Worm (Caenorhabditis elegans) whole organism, early embryonic: ENCODE results near the gene rgs-5.

Experiments used
- B0310.2 ChIP-seq: sonication (generic microtip); optimal IDR thresholded peaks from 2 replicates; lab custom pipeline; 2016; ENCODE audit warnings: mild to moderate bottlenecking, missing genetic modification characterization, missing compliant biosample characterization
- F13C5.2 ChIP-seq: sonication (generic microtip); optimal IDR thresholded peaks from 2 replicates; lab custom pipeline; 2017; ENCODE audit warnings: mild to moderate bottlenecking, missing genetic modification characterization, inconsistent platforms, missing compliant biosample characterization
- aly-1 ChIP-seq: sonication (generic microtip); optimal IDR thresholded peaks from 2 replicates; lab custom pipeline; 2016; ENCODE audit warnings: missing genetic modification characterization, missing compliant biosample characterization
- ama-1 ChIP-seq: fragments of 150-350 bp; optimal IDR thresholded peaks from 2 replicates; lab custom pipeline; 2014
- ceh-13 ChIP-seq: fragments of 200-800 bp; sonication (Bioruptor generic); optimal IDR thresholded peaks from 2 replicates; lab custom pipeline; 2018; ENCODE audit warnings: mild to moderate bottlenecking, missing genetic modification characterization, missing compliant biosample characterization
- ceh-36 ChIP-seq: sonication (generic microtip); optimal IDR thresholded peaks from 2 replicates; lab custom pipeline; 2016; ENCODE audit warnings: missing genetic modification characterization, inconsistent platforms, missing compliant biosample characterization
- ets-7 ChIP-seq: sonication (generic microtip); optimal IDR thresholded peaks from 2 replicates; lab custom pipeline; 2016; ENCODE audit warnings: missing genotype, missing genetic modification characterization, missing compliant biosample characterization
- flt-1 ChIP-seq: fragments of 200-800 bp; sonication (Bioruptor generic); IDR thresholded peaks from 2 replicates; pipeline ENCODE4 v1.3.6; 2022; ENCODE audit warnings: missing genetic modification characterization, missing compliant biosample characterization
- hmbx-1 ChIP-seq: sonication (generic microtip); optimal IDR thresholded peaks from 2 replicates; lab custom pipeline; 2016; ENCODE audit warnings: mild to moderate bottlenecking, missing genetic modification characterization, missing compliant biosample characterization
- hmg-4 ChIP-seq: fragments of 200-800 bp; sonication (Bioruptor generic); optimal IDR thresholded peaks from 2 replicates; lab custom pipeline; 2018; ENCODE audit warnings: mild to moderate bottlenecking, missing genetic modification characterization, missing compliant biosample characterization
- hnd-1 ChIP-seq: sonication (generic microtip); optimal IDR thresholded peaks from 2 replicates; lab custom pipeline; 2016; ENCODE audit warnings: missing genetic modification characterization, missing compliant biosample characterization
- pes-1 ChIP-seq: fragments of 200-800 bp; sonication (Bioruptor generic); IDR thresholded peaks from 2 replicates; pipeline ENCODE4 v1.3.6; 2022; ENCODE audit warnings: missing genetic modification reagents, missing genetic modification characterization, missing compliant biosample characterization
- scrt-1 ChIP-seq: fragments of 200-800 bp; sonication (Bioruptor generic); IDR thresholded peaks from 2 replicates; pipeline ENCODE4 v1.3.6; 2022; ENCODE audit warnings: missing genetic modification characterization, missing compliant biosample characterization
- sea-1 ChIP-seq: fragments of 200-800 bp; sonication (Bioruptor generic); conservative IDR thresholded peaks from 2 replicates; pipeline ENCODE4 v1.3.6; 2022; ENCODE audit warnings: missing genetic modification characterization, missing compliant biosample characterization
- tbx-11 ChIP-seq: fragments of 200-800 bp; sonication (Bioruptor generic); IDR thresholded peaks from 2 replicates; pipeline ENCODE4 v1.3.6; 2022; ENCODE audit warnings: missing genetic modification characterization, missing compliant biosample characterization
- tbx-37 ChIP-seq: fragments of 200-800 bp; sonication (Bioruptor generic); conservative IDR thresholded peaks from 2 replicates; pipeline ENCODE4 v1.3.6; 2022; ENCODE audit warnings: missing genetic modification reagents, missing genetic modification characterization, missing compliant biosample characterization
- tra-4 ChIP-seq: sonication (generic microtip); optimal IDR thresholded peaks from 2 replicates; lab custom pipeline; 2017; ENCODE audit warnings: missing genetic modification characterization, missing compliant biosample characterization

The rgs-5 gene

ce11 chrIII:5667952-5668489, 30.3 kb upstream of the rgs-5 start:
- TF ChIP-seq hmg-4 (GFP tag; lab: Kevin White, UChicago) = peak; percentile 1
- TF ChIP-seq tbx-11 (GFP tag; lab: Robert Waterston, UW) = 0 out of 2 replicates have a peak, but pooled peaks have one; percentile 13
- no peak for TF ChIP-seq tra-4 (tag; lab: Kevin White, UChicago)

- TF ChIP-seq scrt-1 (GFP tag; lab: Robert Waterston, UW) (no peak), ama-1 (no peak), aly-1 (tag; lab: Kevin White, UChicago) (no peak), F13C5.2 (no peak), ets-7 (tag; lab: Kevin White, UChicago) (no peak), hmg-4 (GFP tag; lab: Kevin White, UChicago) (no peak), ceh-36 (tag; lab: Kevin White, UChicago) (no peak), B0310.2 (tag; lab: Kevin White, UChicago) (no peak), hmbx-1 (tag; lab: Kevin White, UChicago) (no peak), tbx-11 (GFP tag; lab: Robert Waterston, UW) (no peak), pes-1 (GFP tag; lab: Robert Waterston, UW) (no peak), ceh-13 (GFP tag; lab: Kevin White, UChicago) (no peak), sea-1 (GFP tag; lab: Robert Waterston, UW) (no peak), flt-1 (GFP tag; lab: Robert Waterston, UW) (no peak), tbx-37 (GFP tag; lab: Robert Waterston, UW) (no peak)
Observed at ce11 chrIII:5674196-5674595, 24.2 kb upstream of the rgs-5 start.

ce11 chrIII:5675384-5675984, 22.9 kb upstream of the rgs-5 start:
- TF ChIP-seq aly-1 (tag; lab: Kevin White, UChicago) (peak; percentile 45), scrt-1 (GFP tag; lab: Robert Waterston, UW) (0 out of 2 replicates have a peak, but pooled peaks have one; percentile 19), B0310.2 (tag; lab: Kevin White, UChicago) (no peak), tbx-11 (GFP tag; lab: Robert Waterston, UW) (no peak)

- no peak for TF ChIP-seq hmbx-1 (tag; lab: Kevin White, UChicago)
- TF ChIP-seq tra-4 (tag; lab: Kevin White, UChicago) = no peak
- TF ChIP-seq ets-7 (tag; lab: Kevin White, UChicago) = no peak
Observed at ce11 chrIII:5677790-5678189, 20.6 kb upstream of the rgs-5 start, which contains the start of gene F54E7.9. F54E7.9 (minus strand) TSS chrIII:5677890.

- TF ChIP-seq sea-1 (GFP tag; lab: Robert Waterston, UW) (no peak; the same call in 1 of the 2 replicates), pes-1 (GFP tag; lab: Robert Waterston, UW) (peak; percentile 72), F13C5.2 (peak; percentile 95), scrt-1 (GFP tag; lab: Robert Waterston, UW) (no peak), hmbx-1 (tag; lab: Kevin White, UChicago) (no peak), tra-4 (tag; lab: Kevin White, UChicago) (no peak), ama-1 (no peak), ceh-13 (GFP tag; lab: Kevin White, UChicago) (no peak), B0310.2 (tag; lab: Kevin White, UChicago) (peak; percentile 15), tbx-37 (GFP tag; lab: Robert Waterston, UW) (peak; percentile 49; the same call in 1 of the 2 replicates), hmg-4 (GFP tag; lab: Kevin White, UChicago) (peak; percentile 70), flt-1 (GFP tag; lab: Robert Waterston, UW) (peak; percentile 69), tbx-11 (GFP tag; lab: Robert Waterston, UW) (0 out of 2 replicates have a peak, but pooled peaks have one; percentile 17), hnd-1 (tag; lab: Kevin White, UChicago) (peak; percentile 8), ceh-36 (tag; lab: Kevin White, UChicago) (no peak), ets-7 (tag; lab: Kevin White, UChicago) (no peak), aly-1 (tag; lab: Kevin White, UChicago) (no peak)
Observed at ce11 chrIII:5678935-5679334, 19.4 kb upstream of the rgs-5 start, which contains the start of the genes ska-3 and rps-12. ska-3 (minus strand) TSS chrIII:5679005. rps-12 (plus strand) TSS chrIII:5679298.

- no peak for TF ChIP-seq tra-4 (tag; lab: Kevin White, UChicago)
- TF ChIP-seq hmg-4 (GFP tag; lab: Kevin White, UChicago) = no peak
- TF ChIP-seq sea-1 (GFP tag; lab: Robert Waterston, UW) = no peak
- no peak for TF ChIP-seq scrt-1 (GFP tag; lab: Robert Waterston, UW)
- no peak for TF ChIP-seq aly-1 (tag; lab: Kevin White, UChicago)
- no peak for TF ChIP-seq F13C5.2
- no peak for TF ChIP-seq flt-1 (GFP tag; lab: Robert Waterston, UW)
- no peak for TF ChIP-seq ets-7 (tag; lab: Kevin White, UChicago)
Observed at ce11 chrIII:5680141-5680540, 18.2 kb upstream of the rgs-5 start, which contains the start of gene pst-2. pst-2 (plus strand) TSS chrIII:5680433.

- no peak for TF ChIP-seq flt-1 (GFP tag; lab: Robert Waterston, UW)
- no peak for TF ChIP-seq aly-1 (tag; lab: Kevin White, UChicago)
- no peak for TF ChIP-seq tra-4 (tag; lab: Kevin White, UChicago)
- no peak for TF ChIP-seq pes-1 (GFP tag; lab: Robert Waterston, UW)
- TF ChIP-seq ceh-13 (GFP tag; lab: Kevin White, UChicago) = no peak
- no peak for TF ChIP-seq ceh-36 (tag; lab: Kevin White, UChicago)
- no peak for TF ChIP-seq tbx-11 (GFP tag; lab: Robert Waterston, UW)
- TF ChIP-seq sea-1 (GFP tag; lab: Robert Waterston, UW) = no peak
- no peak for TF ChIP-seq hnd-1 (tag; lab: Kevin White, UChicago)
- TF ChIP-seq hmbx-1 (tag; lab: Kevin White, UChicago) = no peak
- no peak for TF ChIP-seq F13C5.2
Observed at ce11 chrIII:5683998-5684397, 14.4 kb upstream of the rgs-5 start, which contains the start of gene rcan-1. rcan-1 (minus strand) TSS chrIII:5684098.
